Worm (Caenorhabditis elegans) whole organism, L1 larva: ENCODE results near the gene F54C9.7.
A peak's percentile ranks its signal among the peaks of the same experiment; 100 is the strongest.

Experiments
- C16A3.4 ChIP-seq: fragments of 150-350 bp; optimal IDR thresholded peaks from 2 replicates; lab custom pipeline; 2014; ENCODE audit warnings: missing biosample characterization, missing genetic modification characterization
- C34B4.2 ChIP-seq: sonication (generic microtip); optimal IDR thresholded peaks from 2 replicates; lab custom pipeline; 2017; ENCODE audit warnings: mild to moderate bottlenecking, missing genetic modification characterization, missing compliant biosample characterization
- Y116A8C.19 ChIP-seq: sonication (generic microtip); optimal IDR thresholded peaks from 2 replicates; lab custom pipeline; 2016; ENCODE audit warnings: missing compliant biosample characterization, missing genetic modification characterization, borderline replicate concordance
- alr-1 ChIP-seq: fragments of 200-800 bp; sonication (Bioruptor generic); optimal IDR thresholded peaks from 2 replicates; lab custom pipeline; 2018; ENCODE audit warnings: borderline replicate concordance, mild to moderate bottlenecking, missing genetic modification characterization, missing compliant biosample characterization
- aly-2 ChIP-seq: fragments of 150-350 bp; optimal IDR thresholded peaks from 2 replicates; lab custom pipeline; 2014; ENCODE audit warnings: missing biosample characterization, missing genetic modification characterization
- ama-1 ChIP-seq: fragments of 150-350 bp; optimal IDR thresholded peaks from 2 replicates; lab custom pipeline; 2014
- ceh-63 ChIP-seq: fragments of 200-800 bp; sonication (Bioruptor generic); optimal IDR thresholded peaks from 2 replicates; lab custom pipeline; 2018; ENCODE audit warnings: mild to moderate bottlenecking, missing genetic modification characterization, missing compliant biosample characterization
- ceh-82 ChIP-seq, 3 experiments: fragments of 150-350 bp in 1 of 3; sonication (generic microtip) in 2 of 3; optimal IDR thresholded peaks; 2 replicates each; lab custom pipeline; 2014 to 2017; ENCODE audit warnings: missing biosample characterization in 3 of 3, missing genetic modification characterization in 3 of 3
- ceh-88 ChIP-seq: fragments of 200-800 bp; sonication (Bioruptor generic); IDR thresholded peaks from 2 replicates; pipeline ENCODE4 v1.3.6; 2022; ENCODE audit warnings: missing genetic modification characterization, missing compliant biosample characterization
- ceh-90 ChIP-seq: sonication (generic microtip); optimal IDR thresholded peaks from 2 replicates; lab custom pipeline; 2016; ENCODE audit warnings: missing genetic modification characterization, missing compliant biosample characterization
- ces-1 ChIP-seq: fragments of 150-350 bp; optimal IDR thresholded peaks from 2 replicates; lab custom pipeline; 2014; ENCODE audit warnings: missing biosample characterization, missing genetic modification reagents, missing genetic modification characterization
- dsc-1 ChIP-seq: sonication (generic microtip); optimal IDR thresholded peaks from 2 replicates; lab custom pipeline; 2016; ENCODE audit warnings: mild to moderate bottlenecking, missing genetic modification characterization, missing compliant biosample characterization
- efl-3 ChIP-seq: fragments of 200-800 bp; sonication (Bioruptor generic); optimal IDR thresholded peaks from 2 replicates; lab custom pipeline; 2018; ENCODE audit warnings: mild to moderate bottlenecking, missing genetic modification characterization, missing compliant biosample characterization
- egl-13 ChIP-seq: sonication (generic microtip); optimal IDR thresholded peaks from 2 replicates; lab custom pipeline; 2016; ENCODE audit warnings: missing genotype, missing genetic modification reagents, missing genetic modification characterization, missing compliant biosample characterization
- elt-2 ChIP-seq: sonication (generic microtip); optimal IDR thresholded peaks from 2 replicates; lab custom pipeline; 2016; ENCODE audit warnings: missing genetic modification characterization, mild to moderate bottlenecking, inconsistent platforms, missing compliant biosample characterization, missing genetic modification reagents
- fkh-10 ChIP-seq: sonication (generic microtip); optimal IDR thresholded peaks from 2 replicates; lab custom pipeline; 2017; ENCODE audit warnings: missing biosample characterization, missing genetic modification reagents, missing genetic modification characterization
- fkh-4 ChIP-seq: sonication (generic microtip); optimal IDR thresholded peaks from 2 replicates; lab custom pipeline; 2016; ENCODE audit warnings: missing compliant biosample characterization, missing genetic modification characterization, borderline replicate concordance
- fos-1 ChIP-seq: fragments of 150-350 bp; optimal IDR thresholded peaks from 2 replicates; lab custom pipeline; 2014; ENCODE audit warnings: missing biosample characterization, missing genetic modification characterization
- hlh-17 ChIP-seq: fragments of 200-800 bp; sonication (Bioruptor generic); optimal IDR thresholded peaks from 2 replicates; lab custom pipeline; 2018; ENCODE audit warnings: missing genetic modification characterization, mild to moderate bottlenecking, missing compliant biosample characterization, moderate library complexity, borderline replicate concordance
- hpl-2 ChIP-seq: fragments of 150-350 bp; optimal IDR thresholded peaks from 2 replicates; lab custom pipeline; 2014; ENCODE audit warnings: missing biosample characterization, missing genetic modification reagents, missing genetic modification characterization
- irx-1 ChIP-seq: sonication (generic microtip); optimal IDR thresholded peaks from 2 replicates; lab custom pipeline; 2016; ENCODE audit warnings: missing genetic modification characterization, missing compliant biosample characterization
- jun-1 ChIP-seq: fragments of 150-350 bp; optimal IDR thresholded peaks from 2 replicates; lab custom pipeline; 2014; ENCODE audit warnings: missing biosample characterization, missing genetic modification reagents, missing genetic modification characterization
- lin-15B ChIP-seq: fragments of 150-350 bp; sonication (generic microtip); optimal IDR thresholded peaks from 3 replicates; lab custom pipeline; 2014; ENCODE audit warnings: missing biosample characterization, missing genetic modification characterization
- lin-35 ChIP-seq, 2 experiments: fragments of 150-350 bp; optimal IDR thresholded peaks; 2 replicates each; lab custom pipeline; 2014; ENCODE audit warnings: missing biosample characterization in 2 of 2, missing genetic modification characterization in 2 of 2, missing genetic modification reagents in 2 of 2
- lin-39 ChIP-seq: fragments of 150-350 bp; optimal IDR thresholded peaks from 2 replicates; lab custom pipeline; 2014; ENCODE audit warnings: missing biosample characterization, missing genetic modification reagents, missing genetic modification characterization
- lir-3 ChIP-seq: sonication (generic microtip); optimal IDR thresholded peaks from 2 replicates; lab custom pipeline; 2016; ENCODE audit warnings: mild to moderate bottlenecking, missing genetic modification characterization, moderate library complexity, missing compliant biosample characterization; ENCODE audit not compliant: poor library complexity
- lsy-2 ChIP-seq, 2 experiments: fragments of 150-350 bp; optimal IDR thresholded peaks; 2 replicates each; lab custom pipeline; 2014; ENCODE audit warnings: missing biosample characterization in 2 of 2, missing genetic modification characterization in 2 of 2
- mab-9 ChIP-seq: fragments of 200-800 bp; sonication (Bioruptor generic); IDR thresholded peaks from 2 replicates; pipeline ENCODE4 v1.3.6; 2022; ENCODE audit warnings: missing genetic modification reagents, missing genetic modification characterization, missing compliant biosample characterization
- mep-1 ChIP-seq: fragments of 150-350 bp; optimal IDR thresholded peaks from 2 replicates; lab custom pipeline; 2014; ENCODE audit warnings: missing biosample characterization, missing genetic modification characterization
- nhr-12 ChIP-seq: sonication (generic microtip); optimal IDR thresholded peaks from 2 replicates; lab custom pipeline; 2017; ENCODE audit warnings: missing biosample characterization, missing genetic modification characterization
- nhr-20 ChIP-seq: sonication (generic microtip); optimal IDR thresholded peaks from 2 replicates; lab custom pipeline; 2016; ENCODE audit warnings: mild to moderate bottlenecking, missing genetic modification characterization, missing compliant biosample characterization
- nhr-237 ChIP-seq: fragments of 150-350 bp; optimal IDR thresholded peaks from 2 replicates; lab custom pipeline; 2014; ENCODE audit warnings: missing biosample characterization, missing genetic modification characterization
- nhr-28 ChIP-seq: fragments of 150-350 bp; optimal IDR thresholded peaks from 2 replicates; lab custom pipeline; 2014; ENCODE audit warnings: missing biosample characterization, missing genetic modification characterization
- nhr-76 ChIP-seq: sonication (generic microtip); optimal IDR thresholded peaks from 2 replicates; lab custom pipeline; 2017; ENCODE audit warnings: missing biosample characterization, missing genetic modification characterization
- nhr-84 ChIP-seq: sonication (generic microtip); optimal IDR thresholded peaks from 2 replicates; lab custom pipeline; 2017; ENCODE audit warnings: missing biosample characterization, missing genetic modification characterization
- nhr-85 ChIP-seq: sonication (generic microtip); peaks from one replicate; lab custom pipeline; 2016; ENCODE audit warnings: missing genetic modification characterization, inconsistent platforms, missing compliant biosample characterization
- nhr-90 ChIP-seq: sonication (generic microtip); optimal IDR thresholded peaks from 2 replicates; lab custom pipeline; 2016; ENCODE audit warnings: mild to moderate bottlenecking, missing genetic modification characterization, missing compliant biosample characterization; ENCODE audit not compliant: poor library complexity
- pag-3 ChIP-seq: sonication (generic microtip); optimal IDR thresholded peaks from 2 replicates; lab custom pipeline; 2017; ENCODE audit warnings: missing genetic modification characterization, mild to moderate bottlenecking, missing compliant biosample characterization, antibody characterized with exemption, borderline replicate concordance; ENCODE audit not compliant: insufficient read depth
- pqm-1 ChIP-seq: sonication (generic microtip); optimal IDR thresholded peaks from 3 replicates; lab custom pipeline; 2017; ENCODE audit warnings: missing biosample characterization, missing genetic modification characterization
- snpc-4 ChIP-seq: fragments of 150-350 bp; optimal IDR thresholded peaks from 2 replicates; lab custom pipeline; 2014; ENCODE audit warnings: missing biosample characterization, missing genetic modification characterization
- snu-23 ChIP-seq: sonication (generic microtip); optimal IDR thresholded peaks from 2 replicates; lab custom pipeline; 2016; ENCODE audit warnings: missing genetic modification characterization, missing compliant biosample characterization
- tlp-1 ChIP-seq: fragments of 150-350 bp; optimal IDR thresholded peaks from 2 replicates; lab custom pipeline; 2014; ENCODE audit warnings: missing biosample characterization, missing genetic modification characterization
- unc-62 ChIP-seq: fragments of 150-350 bp; optimal IDR thresholded peaks from 2 replicates; lab custom pipeline; 2014; ENCODE audit warnings: missing biosample characterization, missing genetic modification reagents, missing genetic modification characterization
- unc-86 ChIP-seq: sonication (generic microtip); optimal IDR thresholded peaks from 2 replicates; lab custom pipeline; 2016; ENCODE audit warnings: missing genetic modification characterization, missing compliant biosample characterization
- unc-98 ChIP-seq: fragments of 200-800 bp; sonication (Bioruptor generic); IDR thresholded peaks from 2 replicates; pipeline ENCODE4 v1.3.6; 2022; ENCODE audit warnings: missing genetic modification characterization, missing compliant biosample characterization
- xbp-1 ChIP-seq: sonication (generic microtip); optimal IDR thresholded peaks from 2 replicates; lab custom pipeline; 2016; ENCODE audit warnings: missing genetic modification characterization, missing compliant biosample characterization
- zag-1 ChIP-seq: fragments of 150-350 bp; optimal IDR thresholded peaks from 2 replicates; lab custom pipeline; 2014; ENCODE audit warnings: missing biosample characterization, missing genetic modification characterization
- zip-4 ChIP-seq: fragments of 200-800 bp; sonication (Bioruptor generic); optimal IDR thresholded peaks from 2 replicates; lab custom pipeline; 2018; ENCODE audit warnings: mild to moderate bottlenecking, missing genetic modification characterization, moderate library complexity, missing compliant biosample characterization
- ztf-11 ChIP-seq, 2 experiments: sonication (generic microtip); optimal IDR thresholded peaks; 2 replicates each; lab custom pipeline; 2016 to 2017; ENCODE audit warnings: missing genetic modification characterization in 2 of 2, missing biosample characterization in 1 of 2, missing compliant biosample characterization in 1 of 2

Gene F54C9.7

DNA sequence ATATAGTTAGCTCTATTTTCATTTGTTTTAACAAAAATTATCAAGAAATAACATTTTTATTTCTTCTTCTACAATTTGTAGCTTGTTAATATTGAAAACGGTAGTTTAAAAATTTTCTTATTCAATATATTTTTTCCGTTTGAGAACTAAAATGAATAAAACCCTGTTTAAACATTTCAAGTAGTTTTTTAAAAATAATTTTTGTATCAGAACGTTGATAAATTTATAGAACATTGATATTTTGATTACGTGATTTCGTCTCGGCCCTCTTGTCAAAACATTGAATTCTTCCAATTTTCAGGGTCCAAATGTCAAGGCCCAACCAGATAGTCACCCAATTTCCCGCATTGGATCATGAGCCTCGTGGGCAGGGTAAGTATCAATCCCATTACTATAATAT, 32.7 kb upstream of the F54C9.7 start, which contains the start of gene pqn-73 (continued):
- TF ChIP-seq hlh-17 (no peak), pqm-1 (no peak)

DNA sequence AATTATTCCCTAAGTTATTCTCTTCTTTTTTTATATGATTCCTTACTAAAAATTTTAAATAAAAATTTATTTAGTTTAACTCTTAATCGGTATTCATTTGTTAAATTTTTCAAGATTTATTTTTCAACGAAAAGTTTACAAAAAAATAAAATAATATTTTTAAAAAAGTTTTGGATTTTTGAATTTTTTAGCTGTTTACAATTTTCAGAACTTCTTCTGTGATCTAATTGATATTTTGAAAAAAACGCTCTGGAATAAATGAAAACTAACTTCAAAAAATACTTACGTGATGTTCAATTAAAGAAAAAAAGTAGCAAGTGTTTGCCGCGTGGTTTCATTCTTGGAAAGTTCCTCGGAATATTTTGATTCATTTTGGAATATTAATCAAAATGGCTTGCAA, 27.8 kb upstream of the F54C9.7 start, which contains the start of gene decr-1.2:
decr-1.2 (plus strand) TSS at position 301 of the 400 bp plus-strand sequence.
- no peak for TF ChIP-seq nhr-237 (tag; lab: Kevin White, UChicago)
- no peak for TF ChIP-seq nhr-85 (tag; lab: Kevin White, UChicago)
- no peak for TF ChIP-seq fos-1 (tag; lab: Kevin White, UChicago)
- TF ChIP-seq ceh-63 (GFP tag; lab: Kevin White, UChicago): no peak
- no peak for TF ChIP-seq fkh-10 (GFP tag; lab: Kevin White, UChicago)
- TF ChIP-seq irx-1 (tag; lab: Kevin White, UChicago): no peak
- TF ChIP-seq aly-2 (tag; lab: Kevin White, UChicago): no peak
- TF ChIP-seq ceh-82 (tag; optimal IDR thresholded peaks at IDR 0.05; lab: Kevin White, UChicago): no peak
- TF ChIP-seq ces-1: no peak
- TF ChIP-seq jun-1 (tag; lab: Kevin White, UChicago): no peak
- no peak for TF ChIP-seq xbp-1 (tag; lab: Kevin White, UChicago)
- TF ChIP-seq snu-23 (GFP tag; lab: Kevin White, UChicago): no peak
- no peak for TF ChIP-seq C16A3.4 (tag; lab: Kevin White, UChicago)
- TF ChIP-seq lin-35 (GFP tag; optimal IDR thresholded peaks at IDR 0.05; lab: Kevin White, UChicago): no peak
- TF ChIP-seq C34B4.2: no peak

DNA sequence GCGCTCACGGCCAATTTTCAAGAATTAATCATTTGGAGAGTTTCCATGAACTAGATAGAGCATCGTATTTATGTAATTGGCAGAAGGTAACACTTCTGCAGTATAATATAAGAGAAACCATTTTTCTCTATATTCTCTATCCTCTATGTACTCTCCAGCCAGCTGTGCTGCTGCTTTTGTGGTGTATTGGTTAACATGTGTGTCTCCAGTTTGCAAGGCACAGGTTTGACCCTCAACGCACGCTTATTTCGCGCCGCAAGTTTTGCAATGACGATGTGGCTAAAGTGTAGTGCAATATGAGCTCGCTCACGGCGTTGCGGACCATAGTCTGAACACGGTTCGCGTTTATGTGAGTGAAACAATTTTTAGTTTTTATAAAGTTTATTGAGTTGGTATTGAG, 26.2 kb upstream of the F54C9.7 start:
- TF ChIP-seq zip-4 (GFP tag; lab: Kevin White, UChicago) (no peak), lsy-2 (tag; optimal IDR thresholded peaks at IDR 0.05; lab: Kevin White, UChicago) (peak in 1 of 2 experiments; percentile 69), fkh-4 (tag; lab: Kevin White, UChicago) (no peak), ceh-88 (no peak), hpl-2 (GFP tag; lab: Kevin White, UChicago) (no peak), pag-3 (tag; lab: Kevin White, UChicago) (no peak), unc-98 (GFP tag; lab: Robert Waterston, UW) (no peak), elt-2 (tag; lab: Kevin White, UChicago) (peak; percentile 17), tlp-1 (no peak), unc-62 (GFP tag; lab: Kevin White, UChicago) (no peak), fkh-10 (GFP tag; lab: Kevin White, UChicago) (no peak), egl-13 (tag; lab: Kevin White, UChicago) (no peak), C16A3.4 (tag; lab: Kevin White, UChicago) (peak; percentile 78), nhr-76 (tag; lab: Kevin White, UChicago) (no peak), snpc-4 (tag; lab: Kevin White, UChicago) (no peak), xbp-1 (tag; lab: Kevin White, UChicago) (no peak), pqm-1 (no peak), nhr-12 (tag; lab: Kevin White, UChicago) (no peak), nhr-90 (tag; lab: Kevin White, UChicago) (peak; percentile 44), Y116A8C.19 (no peak), hlh-17 (no peak), irx-1 (tag; lab: Kevin White, UChicago) (no peak), zag-1 (tag; lab: Kevin White, UChicago) (no peak), dsc-1 (tag; lab: Kevin White, UChicago) (peak; percentile 27), ztf-11 (tag; optimal IDR thresholded peaks at IDR 0.05; lab: Kevin White, UChicago) (peak in 1 of 2 experiments; percentile 19), lir-3 (tag; lab: Kevin White, UChicago) (peak; percentile 48), lin-15B (tag; lab: Kevin White, UChicago) (no peak), nhr-84 (tag; lab: Kevin White, UChicago) (no peak), nhr-20 (tag; lab: Kevin White, UChicago) (peak; percentile 68), ceh-63 (GFP tag; lab: Kevin White, UChicago) (no peak), alr-1 (tag; lab: Kevin White, UChicago) (no peak), snu-23 (GFP tag; lab: Kevin White, UChicago) (no peak), nhr-28 (no peak), ama-1 (lab: Kevin White, UChicago) (no peak), unc-86 (tag; lab: Kevin White, UChicago) (no peak), efl-3 (no peak), ceh-90 (tag; lab: Kevin White, UChicago) (no peak), lin-39 (tag; lab: Kevin White, UChicago) (no peak), mep-1 (tag; lab: Kevin White, UChicago) (peak; percentile 66), mab-9 (no peak)
